Fruit fly (Drosophila melanogaster): Measurements from ENCODE around the gene mRpS31.
A peak's percentile ranks its signal among the peaks of the same experiment; 100 is the strongest.

Gene mRpS31

dm6 chr3L:16048722-16049459, 43.9 kb downstream of the mRpS31 start (continued):
- TF ChIP-seq CG8119 (GFP tag; IDR thresholded peaks at IDR 0.05) (no peak; the same call in 2 of the 3 replicates), CG3919 (GFP tag; optimal IDR thresholded peaks at IDR 0.05) (no peak), net (GFP tag; optimal IDR thresholded peaks at IDR 0.05) (no peak), CG7368 (GFP tag; optimal IDR thresholded peaks at IDR 0.05) (no peak)

DNA sequence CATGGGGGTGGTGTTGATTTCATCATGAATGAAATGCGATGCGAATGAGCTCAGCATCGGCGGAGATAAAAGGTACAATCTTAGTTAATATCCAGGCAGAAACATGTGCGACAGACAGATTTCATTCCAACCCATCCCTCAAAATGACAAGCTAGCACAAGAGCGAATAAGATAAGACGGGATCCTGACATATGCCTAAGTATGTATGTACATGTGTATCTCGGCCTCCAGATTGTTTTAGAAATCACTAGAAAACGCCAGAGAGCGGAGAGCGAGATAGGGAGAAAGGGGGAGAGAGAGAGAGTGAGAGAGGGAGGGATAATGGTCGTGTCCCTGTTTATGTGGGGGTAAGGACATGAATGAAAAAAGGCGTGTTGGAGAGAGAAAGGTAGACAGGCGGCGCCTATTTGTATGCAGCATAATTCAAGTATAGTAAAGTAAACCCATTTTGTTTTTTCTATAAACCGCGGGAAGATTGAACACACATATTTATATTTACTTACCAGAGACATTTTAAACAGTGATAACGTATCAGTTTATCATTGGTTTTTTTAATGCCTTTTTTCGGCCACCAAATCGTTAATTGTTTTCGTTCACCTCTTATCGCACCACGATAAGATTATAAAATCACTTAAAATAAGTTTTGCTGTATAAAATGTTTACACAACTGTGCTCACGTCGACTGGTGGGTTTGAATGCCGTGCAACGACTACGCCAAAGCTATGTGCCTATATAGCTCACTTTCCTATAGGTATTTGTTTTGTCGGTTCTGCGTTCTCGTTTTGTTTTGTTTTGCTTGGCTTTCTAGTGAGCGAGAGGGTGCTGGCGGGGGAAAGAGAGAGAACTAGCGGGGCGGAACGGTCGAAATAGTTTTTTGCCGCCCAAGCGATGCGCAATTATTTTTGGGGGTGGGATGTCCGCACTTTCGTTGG, 45.2 kb downstream of the mRpS31 start:
- TF ChIP-seq CG6163 (GFP tag; IDR thresholded peaks at IDR 0.05) (peak; percentile 50), Eip93F (GFP tag; optimal IDR thresholded peaks at IDR 0.05) (peak; percentile 75), spab (GFP tag; optimal IDR thresholded peaks at IDR 0.05) (no peak), vri (GFP tag; optimal IDR thresholded peaks at IDR 0.05) (peak; percentile 86), salr (GFP tag; optimal IDR thresholded peaks at IDR 0.05) (no peak), CG6808 (GFP tag; optimal IDR thresholded peaks at IDR 0.05) (peak; percentile 28), pdm3 (GFP tag; optimal IDR thresholded peaks at IDR 0.05) (peak; percentile 8), CG8119 (GFP tag; IDR thresholded peaks at IDR 0.05) (peak; percentile 72), CG3032 (tag; optimal IDR thresholded peaks at IDR 0.05) (no peak), ss (GFP tag; optimal IDR thresholded peaks at IDR 0.05) (peak; percentile 15 to 17), Met (GFP tag; optimal IDR thresholded peaks at IDR 0.05) (peak; percentile 21), CG15336 (GFP tag; IDR thresholded peaks at IDR 0.05) (peak; percentile 67), Lpt (GFP tag; optimal IDR thresholded peaks at IDR 0.05) (peak; percentile 68), net (GFP tag; optimal IDR thresholded peaks at IDR 0.05) (peak; percentile 25), svp (GFP tag) (peak; percentile 38), CG32006 (GFP tag; optimal IDR thresholded peaks at IDR 0.05) (peak; percentile 52), CG6854 (GFP tag; optimal IDR thresholded peaks at IDR 0.05) (peak; percentile 52), CG16779 (tag; optimal IDR thresholded peaks at IDR 0.05) (peak; percentile 56), CG1621 (tag; optimal IDR thresholded peaks at IDR 0.05) (no peak), Hr4 (GFP tag; optimal IDR thresholded peaks at IDR 0.05) (peak; percentile 17), CG34406 (GFP tag; optimal IDR thresholded peaks at IDR 0.05) (no peak), CG6276 (GFP tag; optimal IDR thresholded peaks at IDR 0.05) (peak; percentile 77), OdsH (GFP tag; optimal IDR thresholded peaks at IDR 0.05) (no peak), CG3919 (GFP tag; optimal IDR thresholded peaks at IDR 0.05) (no peak), CG31627 (GFP tag; optimal IDR thresholded peaks at IDR 0.05) (no peak), Eip78C (GFP tag) (peak; percentile 81), eg (GFP tag; IDR thresholded peaks at IDR 0.05) (peak; percentile 89), fkh (GFP tag; optimal IDR thresholded peaks at IDR 0.05) (peak; percentile 94)

DNA sequence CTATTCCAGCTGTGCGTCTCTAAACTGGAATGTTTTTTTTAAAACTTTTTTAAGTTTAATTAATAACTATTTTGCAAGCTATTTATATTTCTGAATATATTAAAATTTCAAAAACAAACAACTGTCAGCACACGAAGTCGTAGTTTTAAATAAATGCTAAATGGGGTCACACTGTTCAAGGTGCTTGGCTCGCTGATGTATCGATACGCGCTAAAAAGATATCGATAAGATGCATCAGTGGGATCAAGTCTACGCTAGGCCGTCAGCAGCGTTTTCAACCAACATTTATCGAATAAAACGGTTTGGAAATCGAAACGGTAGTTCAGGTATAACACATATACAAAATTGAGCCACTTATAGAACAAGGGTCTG, 45.9 kb downstream of the mRpS31 start, which contains the start of gene Diap1:
Diap1 (minus strand) TSS at position 148 of the 372 bp plus-strand sequence.
- TF ChIP-seq achi (GFP tag; optimal IDR thresholded peaks at IDR 0.05) (peak; percentile 5), Hr38 (GFP tag; optimal IDR thresholded peaks at IDR 0.05) (no peak)

DNA sequence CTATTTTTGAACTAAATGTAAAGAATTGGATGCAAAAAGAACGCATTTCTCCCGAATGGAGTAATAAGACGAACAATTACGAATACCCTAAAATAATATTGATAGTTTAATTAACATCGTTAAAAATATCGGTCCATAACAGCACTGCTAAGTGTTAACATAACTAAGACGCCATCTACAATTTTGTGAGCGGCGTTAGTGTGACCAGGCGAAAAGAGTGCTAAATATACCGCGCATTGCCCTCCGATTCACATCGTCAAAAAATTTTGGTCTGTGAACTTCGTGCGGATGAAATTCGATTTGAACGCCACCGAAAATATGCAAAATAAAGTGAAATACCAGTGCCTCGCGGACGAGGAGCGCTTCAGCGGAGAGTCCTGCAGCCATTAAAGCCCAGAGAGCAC, 46.7 kb downstream of the mRpS31 start, which contains the start of gene Mbs:
Mbs (plus strand) TSS at position 241 of the 404 bp plus-strand sequence.
- TF ChIP-seq topi (GFP tag; optimal IDR thresholded peaks at IDR 0.05) (no peak), CG10631 (GFP tag; optimal IDR thresholded peaks at IDR 0.05) (no peak), CG31627 (GFP tag; optimal IDR thresholded peaks at IDR 0.05) (peak; percentile 4), CG1621 (tag; optimal IDR thresholded peaks at IDR 0.05) (no peak), Eip93F (GFP tag; optimal IDR thresholded peaks at IDR 0.05) (no peak), Eip75B (GFP tag; optimal IDR thresholded peaks at IDR 0.05) (no peak), CG6792 (GFP tag; optimal IDR thresholded peaks at IDR 0.05) (no peak), CG15336 (GFP tag; IDR thresholded peaks at IDR 0.05) (no peak), fkh (GFP tag; optimal IDR thresholded peaks at IDR 0.05) (no peak), ss (GFP tag; optimal IDR thresholded peaks at IDR 0.05) (no peak), fd85E (GFP tag; optimal IDR thresholded peaks at IDR 0.05) (no peak), spab (GFP tag; optimal IDR thresholded peaks at IDR 0.05) (no peak), Sox14 (GFP tag; optimal IDR thresholded peaks at IDR 0.05) (no peak), CG16779 (tag; optimal IDR thresholded peaks at IDR 0.05) (no peak), svp (GFP tag) (peak; percentile 68), net (GFP tag; optimal IDR thresholded peaks at IDR 0.05) (no peak), CG9139 (GFP tag; optimal IDR thresholded peaks at IDR 0.05) (no peak), Hr39 (GFP tag; optimal IDR thresholded peaks at IDR 0.05) (peak; percentile 11), CG6808 (GFP tag; optimal IDR thresholded peaks at IDR 0.05) (no peak), lz (GFP tag; optimal IDR thresholded peaks at IDR 0.05) (peak; percentile 1), Ets21C (GFP tag; optimal IDR thresholded peaks at IDR 0.05) (no peak), CG7368 (GFP tag; optimal IDR thresholded peaks at IDR 0.05) (no peak), eg (GFP tag; IDR thresholded peaks at IDR 0.05) (peak; percentile 41; the same call in 1 of the 3 replicates), CG11902 (GFP tag; optimal IDR thresholded peaks at IDR 0.05) (no peak), CG6854 (GFP tag; optimal IDR thresholded peaks at IDR 0.05) (no peak), Lpt (GFP tag; optimal IDR thresholded peaks at IDR 0.05) (no peak)

Measured in whole organism, prepupa.